Worm (Caenorhabditis elegans) whole organism, L3 larva: ENCODE measurements around the gene abt-1.

Experiments
- R02D3.7 ChIP-seq: fragments of 150-350 bp; optimal IDR thresholded peaks from 2 replicates; lab custom pipeline; 2014; ENCODE audit warnings: missing biosample characterization, missing genetic modification characterization
- ZK546.5 ChIP-seq: sonication (generic microtip); optimal IDR thresholded peaks from 2 replicates; lab custom pipeline; 2017; ENCODE audit warnings: missing biosample characterization, missing genetic modification characterization
- aly-2 ChIP-seq: fragments of 150-350 bp; optimal IDR thresholded peaks from 2 replicates; lab custom pipeline; 2014; ENCODE audit warnings: missing biosample characterization, missing genetic modification characterization
- ama-1 ChIP-seq: fragments of 150-350 bp; optimal IDR thresholded peaks from 2 replicates; lab custom pipeline; 2018
- ceh-16 ChIP-seq: sonication (generic microtip); optimal IDR thresholded peaks from 2 replicates; lab custom pipeline; 2017; ENCODE audit warnings: missing biosample characterization, missing genetic modification characterization
- ceh-28 ChIP-seq: fragments of 150-350 bp; optimal IDR thresholded peaks from 2 replicates; lab custom pipeline; 2014; ENCODE audit warnings: missing biosample characterization, missing genetic modification reagents, missing genetic modification characterization
- ceh-82 ChIP-seq: fragments of 150-350 bp; optimal IDR thresholded peaks from 2 replicates; lab custom pipeline; 2014; ENCODE audit warnings: missing biosample characterization, missing genetic modification characterization
- ceh-9 ChIP-seq: sonication (generic microtip); optimal IDR thresholded peaks from 2 replicates; lab custom pipeline; 2018; ENCODE audit warnings: missing biosample characterization, missing genetic modification characterization
- elt-1 ChIP-seq: fragments of 150-350 bp; optimal IDR thresholded peaks from 2 replicates; lab custom pipeline; 2014; ENCODE audit warnings: missing biosample characterization, missing genetic modification characterization
- elt-2 ChIP-seq: sonication (generic microtip); optimal IDR thresholded peaks from 2 replicates; lab custom pipeline; 2016; ENCODE audit warnings: missing genetic modification reagents, mild to moderate bottlenecking, missing genetic modification characterization, missing compliant biosample characterization
- eor-1 ChIP-seq, 2 experiments: fragments of 150-350 bp; optimal IDR thresholded peaks; 2 replicates each; lab custom pipeline; 2014 to 2018; ENCODE audit warnings: missing biosample characterization in 2 of 2, missing genetic modification characterization in 2 of 2
- fkh-10 ChIP-seq: sonication (generic microtip); optimal IDR thresholded peaks from 2 replicates; lab custom pipeline; 2017; ENCODE audit warnings: missing biosample characterization, missing genetic modification reagents, missing genetic modification characterization
- fos-1 ChIP-seq: fragments of 150-350 bp; optimal IDR thresholded peaks from 2 replicates; lab custom pipeline; 2014; ENCODE audit warnings: missing biosample characterization, missing genetic modification characterization
- hmg-11 ChIP-seq: sonication (generic microtip); optimal IDR thresholded peaks from 2 replicates; lab custom pipeline; 2016; ENCODE audit warnings: missing genetic modification characterization, missing compliant biosample characterization
- jun-1 ChIP-seq: fragments of 150-350 bp; optimal IDR thresholded peaks from 2 replicates; lab custom pipeline; 2014; ENCODE audit warnings: missing biosample characterization, missing genetic modification reagents, missing genetic modification characterization
- lin-39 ChIP-seq: fragments of 150-350 bp; optimal IDR thresholded peaks from 2 replicates; lab custom pipeline; 2018; ENCODE audit warnings: missing biosample characterization, missing genetic modification reagents, missing genetic modification characterization
- lsy-12 ChIP-seq: sonication (generic microtip); optimal IDR thresholded peaks from 2 replicates; lab custom pipeline; 2016; ENCODE audit warnings: mild to moderate bottlenecking, missing genetic modification characterization, missing compliant biosample characterization
- nfya-1 ChIP-seq: sonication (generic microtip); optimal IDR thresholded peaks from 2 replicates; lab custom pipeline; 2017; ENCODE audit warnings: missing genetic modification characterization, mild to moderate bottlenecking, missing compliant biosample characterization, antibody characterized with exemption, moderate library complexity; ENCODE audit not compliant: insufficient read depth
- nhr-237 ChIP-seq: fragments of 150-350 bp; optimal IDR thresholded peaks from 2 replicates; lab custom pipeline; 2014; ENCODE audit warnings: missing biosample characterization, missing genetic modification characterization
- nhr-25 ChIP-seq: sonication (generic microtip); optimal IDR thresholded peaks from 2 replicates; lab custom pipeline; 2017; ENCODE audit warnings: missing biosample characterization, missing genetic modification characterization
- nhr-28 ChIP-seq: fragments of 150-350 bp; optimal IDR thresholded peaks from 2 replicates; lab custom pipeline; 2014; ENCODE audit warnings: missing biosample characterization, missing genetic modification characterization
- nhr-67 ChIP-seq: fragments of 150-350 bp; optimal IDR thresholded peaks from 2 replicates; lab custom pipeline; 2014; ENCODE audit warnings: missing biosample characterization, missing genetic modification characterization
- nhr-76 ChIP-seq: fragments of 150-350 bp; sonication (generic microtip); optimal IDR thresholded peaks from 5 replicates; lab custom pipeline; 2014; ENCODE audit warnings: missing biosample characterization, missing genetic modification characterization
- nhr-77 ChIP-seq: fragments of 150-350 bp; optimal IDR thresholded peaks from 2 replicates; lab custom pipeline; 2014; ENCODE audit warnings: missing biosample characterization, missing genetic modification characterization
- pha-4 ChIP-seq: fragments of 150-350 bp; optimal IDR thresholded peaks from 2 replicates; lab custom pipeline; 2014; ENCODE audit warnings: missing biosample characterization, missing genetic modification reagents, missing genetic modification characterization
- pqm-1 ChIP-seq: fragments of 150-350 bp; optimal IDR thresholded peaks from 2 replicates; lab custom pipeline; 2017; ENCODE audit warnings: missing biosample characterization, missing genetic modification characterization, inconsistent platforms
- sea-2 ChIP-seq: fragments of 150-350 bp; sonication (generic microtip); optimal IDR thresholded peaks from 4 replicates; lab custom pipeline; 2014; ENCODE audit warnings: missing biosample characterization, missing genetic modification reagents, missing genetic modification characterization
- skn-1 ChIP-seq: fragments of 150-350 bp; optimal IDR thresholded peaks from 2 replicates; lab custom pipeline; 2014; ENCODE audit warnings: missing biosample characterization, missing genetic modification characterization
- snpc-4 ChIP-seq: fragments of 150-350 bp; optimal IDR thresholded peaks from 2 replicates; lab custom pipeline; 2014; ENCODE audit warnings: missing biosample characterization, missing genetic modification characterization
- unc-39 ChIP-seq: sonication (generic microtip); optimal IDR thresholded peaks from 4 replicates; lab custom pipeline; 2017; ENCODE audit warnings: missing biosample characterization, missing genetic modification characterization
- unc-62 ChIP-seq: fragments of 150-350 bp; sonication (generic microtip); optimal IDR thresholded peaks from 4 replicates; lab custom pipeline; 2014; ENCODE audit warnings: missing biosample characterization, missing genetic modification reagents, missing genetic modification characterization
- zag-1 ChIP-seq: fragments of 150-350 bp; optimal IDR thresholded peaks from 2 replicates; lab custom pipeline; 2014; ENCODE audit warnings: missing biosample characterization, missing genetic modification characterization
- ztf-11 ChIP-seq: fragments of 150-350 bp; optimal IDR thresholded peaks from 2 replicates; lab custom pipeline; 2014; ENCODE audit warnings: missing biosample characterization, missing genetic modification characterization
- ztf-4 ChIP-seq: fragments of 150-350 bp; optimal IDR thresholded peaks from 2 replicates; lab custom pipeline; 2014; ENCODE audit warnings: missing biosample characterization, missing genetic modification characterization

Gene abt-1

ce11 chrIV:10241659-10242058 is 26.9 kb upstream of the abt-1 start, which contains the start of gene lipl-7:
lipl-7 (minus strand) TSS chrIV:10241823.
- TF ChIP-seq nhr-25 (no peak), ceh-16 (tag; lab: Kevin White, UChicago) (no peak), nhr-76 (tag; lab: Kevin White, UChicago) (no peak), ama-1 (lab: Kevin White, UChicago) (no peak), ztf-4 (tag; lab: Kevin White, UChicago) (no peak), sea-2 (GFP tag; lab: Kevin White, UChicago) (no peak), ceh-28 (tag; lab: Kevin White, UChicago) (no peak), snpc-4 (tag; lab: Kevin White, UChicago) (no peak), hmg-11 (tag; lab: Kevin White, UChicago) (no peak), fkh-10 (GFP tag; lab: Kevin White, UChicago) (no peak), nfya-1 (tag; lab: Kevin White, UChicago) (no peak), unc-39 (tag; lab: Kevin White, UChicago) (no peak), elt-1 (tag; lab: Kevin White, UChicago) (no peak), jun-1 (no peak), lsy-12 (tag; lab: Kevin White, UChicago) (no peak)

- TF ChIP-seq elt-2 (tag; lab: Kevin White, UChicago) (peak; percentile 54), pqm-1 (tag; lab: Kevin White, UChicago) (peak; percentile 56), nhr-28 (tag; lab: Kevin White, UChicago) (no peak), ceh-28 (tag; lab: Kevin White, UChicago) (no peak), unc-62 (GFP tag; lab: Kevin White, UChicago) (no peak)
These were observed 24.3 kb upstream of the abt-1 start, which contains the start of gene ech-8 for ce11 chrIV:10239045-10239444. ech-8 (minus strand) TSS chrIV:10239176.

- TF ChIP-seq elt-2 (tag; lab: Kevin White, UChicago) (peak; percentile 71), ZK546.5 (tag; lab: Kevin White, UChicago) (no peak), nhr-67 (tag; lab: Kevin White, UChicago) (no peak), fos-1 (tag; lab: Kevin White, UChicago) (no peak), ceh-82 (tag; lab: Kevin White, UChicago) (no peak), zag-1 (tag; lab: Kevin White, UChicago) (no peak), ztf-11 (no peak), pqm-1 (tag; lab: Kevin White, UChicago) (peak; percentile 83), ceh-9 (tag; lab: Kevin White, UChicago) (no peak), unc-62 (GFP tag; lab: Kevin White, UChicago) (no peak), nhr-77 (tag; lab: Kevin White, UChicago) (no peak), lin-39 (tag; lab: Kevin White, UChicago) (no peak), elt-1 (tag; lab: Kevin White, UChicago) (no peak), skn-1 (no peak), jun-1 (peak; percentile 56), R02D3.7 (tag; lab: Kevin White, UChicago) (no peak), nhr-76 (tag; lab: Kevin White, UChicago) (no peak), hmg-11 (tag; lab: Kevin White, UChicago) (no peak), aly-2 (tag; lab: Kevin White, UChicago) (no peak), eor-1 (tag; optimal IDR thresholded peaks at IDR 0.05; lab: Kevin White, UChicago) (no peak)
- TF ChIP-seq, all 47 proteins: peak for 3
These were observed 21.4 kb upstream of the abt-1 start for ce11 chrIV:10236106-10236505.

ce11 chrIV:10235279-10235829 is 20.6 kb upstream of the abt-1 start, which contains the start of gene ech-9:
ech-9 (minus strand) TSS chrIV:10235329.
- TF ChIP-seq zag-1 (tag; lab: Kevin White, UChicago) (no peak), pqm-1 (tag; lab: Kevin White, UChicago) (peak; percentile 84), eor-1 (tag; optimal IDR thresholded peaks at IDR 0.05; lab: Kevin White, UChicago) (no peak), fos-1 (tag; lab: Kevin White, UChicago) (no peak), unc-39 (tag; lab: Kevin White, UChicago) (no peak), nfya-1 (tag; lab: Kevin White, UChicago) (no peak), unc-62 (GFP tag; lab: Kevin White, UChicago) (no peak), ceh-82 (tag; lab: Kevin White, UChicago) (no peak), elt-2 (tag; lab: Kevin White, UChicago) (peak; percentile 58)

ce11 chrIV:10232456-10232855 is 17.7 kb upstream of the abt-1 start, which contains the start of gene F01G10.4:
F01G10.4 (minus strand) TSS chrIV:10232556.
- no peak for TF ChIP-seq nhr-237
- no peak for TF ChIP-seq pha-4 (tag; lab: Kevin White, UChicago)
- no peak for TF ChIP-seq lin-39 (tag; lab: Kevin White, UChicago)
